Worm (Caenorhabditis elegans): Measurements from ENCODE around the gene ubc-18.

- TF ChIP-seq ama-1 (optimal IDR thresholded peaks at IDR 0.05), result no peak
- no peak for TF ChIP-seq aly-1 (tag; optimal IDR thresholded peaks at IDR 0.05)
Observed at ce11 chrIII:7112285-7112684, 43.9 kb upstream of the ubc-18 start.
